Fruit fly (Drosophila melanogaster) whole organism, embryonic: ENCODE data around the gene HemK1.

ENCODE experiments used
- CG15011 ChIP-seq: fragments of 200-800 bp; sonication (Bioruptor generic); optimal IDR thresholded peaks from 3 replicates; lab custom pipeline; 2018; ENCODE audit warnings: missing biosample characterization, mild to moderate bottlenecking, missing genetic modification characterization
- CG2678 ChIP-seq: fragments of 200-800 bp; sonication (Bioruptor generic); optimal IDR thresholded peaks from 3 replicates; lab custom pipeline; 2019; ENCODE audit warnings: missing biosample characterization, mild to moderate bottlenecking, missing genetic modification characterization, moderate library complexity
- CG32532 ChIP-seq: fragments of 200-800 bp; sonication (Bioruptor generic); IDR thresholded peaks from 2 replicates; pipeline ENCODE4 v1.3.6; 2022; ENCODE audit warnings: missing biosample characterization, missing genetic modification characterization
- CG6175 ChIP-seq: fragments of 200-800 bp; sonication (Bioruptor generic); IDR thresholded peaks from 3 replicates; pipeline ENCODE4 v1.3.6; 2022; ENCODE audit warnings: missing biosample characterization, missing genetic modification characterization
- CrebB ChIP-seq: fragments of 200-800 bp; sonication (Bioruptor generic); optimal IDR thresholded peaks from 3 replicates; lab custom pipeline; 2018; ENCODE audit warnings: missing biosample characterization, mild to moderate bottlenecking, missing genetic modification characterization
- ERR ChIP-seq: fragments of 200-800 bp; sonication (Bioruptor generic); optimal IDR thresholded peaks from 2 replicates; lab custom pipeline; 2016; ENCODE audit warnings: missing biosample characterization, missing genetic modification characterization
- ci ChIP-seq: fragments of 200-800 bp; sonication (Bioruptor generic); IDR thresholded peaks from 3 replicates; pipeline ENCODE4 v1.3.6; 2022; ENCODE audit warnings: missing biosample characterization, missing genetic modification characterization
- slou ChIP-seq: fragments of 200-800 bp; sonication (Bioruptor generic); optimal IDR thresholded peaks from 3 replicates; lab custom pipeline; 2016; ENCODE audit warnings: missing biosample characterization, missing genetic modification characterization
- zfh2 ChIP-seq: fragments of 200-800 bp; sonication (Bioruptor generic); optimal IDR thresholded peaks from 2 replicates; lab custom pipeline; 2016; ENCODE audit warnings: missing biosample characterization, missing genetic modification characterization

- no peak for TF ChIP-seq CG6175 (GFP tag; lab: Robert Waterston, UW)
- no peak for TF ChIP-seq ci
- no peak for TF ChIP-seq zfh2
- no peak for TF ChIP-seq CG32532
- no peak for TF ChIP-seq CrebB (tag; lab: Kevin White, UChicago)
- TF ChIP-seq slou: no peak
- no peak for TF ChIP-seq CG2678
- TF ChIP-seq ERR (GFP tag; lab: Kevin White, UChicago): no peak
- TF ChIP-seq CG15011 (GFP tag; lab: Kevin White, UChicago): no peak
Observed at dm6 chr2L:6496753-6497152, 29.3 kb upstream of the HemK1 start, which contains the start of gene CG9550.
